Fruit fly (Drosophila melanogaster): ENCODE results near the gene CG6937.

DNA sequence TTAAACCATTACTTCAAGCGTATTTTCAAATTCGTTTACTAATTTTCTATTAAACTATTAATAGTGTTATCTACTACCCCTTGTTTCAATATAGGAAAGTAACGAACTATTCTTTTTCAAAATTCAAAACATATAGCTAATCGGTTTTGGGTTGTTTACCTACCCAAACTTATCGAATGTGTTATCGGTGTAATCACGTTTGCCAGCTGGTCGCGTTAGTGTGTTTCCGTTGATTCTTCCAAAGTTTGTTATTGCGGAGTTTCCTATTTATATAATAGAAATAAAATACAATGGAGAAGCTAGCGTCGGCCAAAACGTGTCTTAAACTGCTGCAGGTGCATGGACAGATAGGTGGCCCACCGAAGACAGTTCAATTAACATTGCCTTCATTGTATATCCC, 33.7 kb downstream of the CG6937 start, which contains the start of gene mRpL45:
- TF ChIP-seq CG8478 (optimal IDR thresholded peaks at IDR 0.05): no peak
- TF ChIP-seq CTCF (optimal IDR thresholded peaks at IDR 0.05): no peak
